Worm (Caenorhabditis elegans) whole organism, early embryonic: ENCODE results near the gene trm-1.

Experiments used
- B0310.2 ChIP-seq: sonication (generic microtip); optimal IDR thresholded peaks from 2 replicates; lab custom pipeline; 2016; ENCODE audit warnings: mild to moderate bottlenecking, missing genetic modification characterization, missing compliant biosample characterization
- F13C5.2 ChIP-seq: sonication (generic microtip); optimal IDR thresholded peaks from 2 replicates; lab custom pipeline; 2017; ENCODE audit warnings: mild to moderate bottlenecking, missing genetic modification characterization, inconsistent platforms, missing compliant biosample characterization
- aly-1 ChIP-seq: sonication (generic microtip); optimal IDR thresholded peaks from 2 replicates; lab custom pipeline; 2016; ENCODE audit warnings: missing genetic modification characterization, missing compliant biosample characterization
- ama-1 ChIP-seq: fragments of 150-350 bp; optimal IDR thresholded peaks from 2 replicates; lab custom pipeline; 2014
- ceh-13 ChIP-seq: fragments of 200-800 bp; sonication (Bioruptor generic); optimal IDR thresholded peaks from 2 replicates; lab custom pipeline; 2018; ENCODE audit warnings: mild to moderate bottlenecking, missing genetic modification characterization, missing compliant biosample characterization
- ceh-36 ChIP-seq: sonication (generic microtip); optimal IDR thresholded peaks from 2 replicates; lab custom pipeline; 2016; ENCODE audit warnings: missing genetic modification characterization, inconsistent platforms, missing compliant biosample characterization
- ets-7 ChIP-seq: sonication (generic microtip); optimal IDR thresholded peaks from 2 replicates; lab custom pipeline; 2016; ENCODE audit warnings: missing genotype, missing genetic modification characterization, missing compliant biosample characterization
- flt-1 ChIP-seq: fragments of 200-800 bp; sonication (Bioruptor generic); IDR thresholded peaks from 2 replicates; pipeline ENCODE4 v1.3.6; 2022; ENCODE audit warnings: missing genetic modification characterization, missing compliant biosample characterization
- hmbx-1 ChIP-seq: sonication (generic microtip); optimal IDR thresholded peaks from 2 replicates; lab custom pipeline; 2016; ENCODE audit warnings: mild to moderate bottlenecking, missing genetic modification characterization, missing compliant biosample characterization
- hmg-4 ChIP-seq: fragments of 200-800 bp; sonication (Bioruptor generic); optimal IDR thresholded peaks from 2 replicates; lab custom pipeline; 2018; ENCODE audit warnings: mild to moderate bottlenecking, missing genetic modification characterization, missing compliant biosample characterization
- hnd-1 ChIP-seq: sonication (generic microtip); optimal IDR thresholded peaks from 2 replicates; lab custom pipeline; 2016; ENCODE audit warnings: missing genetic modification characterization, missing compliant biosample characterization
- pes-1 ChIP-seq: fragments of 200-800 bp; sonication (Bioruptor generic); IDR thresholded peaks from 2 replicates; pipeline ENCODE4 v1.3.6; 2022; ENCODE audit warnings: missing genetic modification reagents, missing genetic modification characterization, missing compliant biosample characterization
- scrt-1 ChIP-seq: fragments of 200-800 bp; sonication (Bioruptor generic); IDR thresholded peaks from 2 replicates; pipeline ENCODE4 v1.3.6; 2022; ENCODE audit warnings: missing genetic modification characterization, missing compliant biosample characterization
- sea-1 ChIP-seq: fragments of 200-800 bp; sonication (Bioruptor generic); conservative IDR thresholded peaks from 2 replicates; pipeline ENCODE4 v1.3.6; 2022; ENCODE audit warnings: missing genetic modification characterization, missing compliant biosample characterization
- tbx-11 ChIP-seq: fragments of 200-800 bp; sonication (Bioruptor generic); IDR thresholded peaks from 2 replicates; pipeline ENCODE4 v1.3.6; 2022; ENCODE audit warnings: missing genetic modification characterization, missing compliant biosample characterization
- tbx-37 ChIP-seq: fragments of 200-800 bp; sonication (Bioruptor generic); conservative IDR thresholded peaks from 2 replicates; pipeline ENCODE4 v1.3.6; 2022; ENCODE audit warnings: missing genetic modification reagents, missing genetic modification characterization, missing compliant biosample characterization
- tra-4 ChIP-seq: sonication (generic microtip); optimal IDR thresholded peaks from 2 replicates; lab custom pipeline; 2017; ENCODE audit warnings: missing genetic modification characterization, missing compliant biosample characterization

trm-1 gene

ce11 chrV:14179947-14180346 lies 5.5 kb downstream of the trm-1 start, which contains the start of gene ZC376.8:
TSS of gene ZC376.8 (plus strand) at chrV:14180247.
- no peak for TF ChIP-seq hnd-1 (tag; lab: Kevin White, UChicago)
- no peak for TF ChIP-seq ama-1 (lab: Kevin White, UChicago)
- TF ChIP-seq sea-1 (GFP tag; lab: Robert Waterston, UW) = no peak
- no peak for TF ChIP-seq tbx-11 (GFP tag; lab: Robert Waterston, UW)
- no peak for TF ChIP-seq tra-4
- TF ChIP-seq ceh-36 (tag; lab: Kevin White, UChicago) = no peak
- TF ChIP-seq F13C5.2 (tag; lab: Kevin White, UChicago) = no peak
- no peak for TF ChIP-seq pes-1 (GFP tag; lab: Robert Waterston, UW)
- no peak for TF ChIP-seq ets-7
- TF ChIP-seq flt-1 (GFP tag; lab: Robert Waterston, UW) = no peak
- no peak for TF ChIP-seq ceh-13 (GFP tag; lab: Kevin White, UChicago)
- TF ChIP-seq tbx-37 = no peak
- no peak for TF ChIP-seq scrt-1 (GFP tag; lab: Robert Waterston, UW)
- TF ChIP-seq aly-1 (tag; lab: Kevin White, UChicago) = no peak
- TF ChIP-seq hmbx-1 (tag; lab: Kevin White, UChicago) = no peak
- no peak for TF ChIP-seq B0310.2 (tag; lab: Kevin White, UChicago)
- no peak for TF ChIP-seq hmg-4 (GFP tag; lab: Kevin White, UChicago)

ce11 chrV:14177657-14178129 lies 7.7 kb downstream of the trm-1 start, which contains the start of gene ceh-74:
TSS of gene ceh-74 (plus strand) at chrV:14178079.
- TF ChIP-seq scrt-1 (GFP tag; lab: Robert Waterston, UW) (no peak), hmbx-1 (tag; lab: Kevin White, UChicago) (no peak), tbx-11 (GFP tag; lab: Robert Waterston, UW) (no peak), hnd-1 (tag; lab: Kevin White, UChicago) (no peak), tra-4 (no peak), sea-1 (GFP tag; lab: Robert Waterston, UW) (no peak), hmg-4 (GFP tag; lab: Kevin White, UChicago) (no peak), ama-1 (lab: Kevin White, UChicago) (no peak), aly-1 (tag; lab: Kevin White, UChicago) (no peak), B0310.2 (tag; lab: Kevin White, UChicago) (no peak), F13C5.2 (tag; lab: Kevin White, UChicago) (no peak), ceh-36 (tag; lab: Kevin White, UChicago) (no peak), ceh-13 (GFP tag; lab: Kevin White, UChicago) (no peak), ets-7 (no peak), pes-1 (GFP tag; lab: Robert Waterston, UW) (no peak), flt-1 (GFP tag; lab: Robert Waterston, UW) (no peak), tbx-37 (no peak)

- TF ChIP-seq B0310.2 (tag; lab: Kevin White, UChicago) (no peak), hmg-4 (GFP tag; lab: Kevin White, UChicago) (no peak), tra-4 (no peak), ceh-36 (tag; lab: Kevin White, UChicago) (no peak), hnd-1 (tag; lab: Kevin White, UChicago) (no peak), aly-1 (tag; lab: Kevin White, UChicago) (no peak), ets-7 (no peak), pes-1 (GFP tag; lab: Robert Waterston, UW) (no peak), scrt-1 (GFP tag; lab: Robert Waterston, UW) (no peak), tbx-11 (GFP tag; lab: Robert Waterston, UW) (no peak)
Measured at ce11 chrV:14176572-14176971, 8.8 kb downstream of the trm-1 start.

ce11 chrV:14175216-14175615 lies 10.2 kb downstream of the trm-1 start, which contains the start of gene cest-2.2:
TSS of gene cest-2.2 (minus strand) at chrV:14175355.
- no peak for TF ChIP-seq aly-1 (tag; lab: Kevin White, UChicago)
- TF ChIP-seq hmg-4 (GFP tag; lab: Kevin White, UChicago) = no peak
- no peak for TF ChIP-seq F13C5.2 (tag; lab: Kevin White, UChicago)
- no peak for TF ChIP-seq ceh-13 (GFP tag; lab: Kevin White, UChicago)
- no peak for TF ChIP-seq hmbx-1 (tag; lab: Kevin White, UChicago)

ce11 chrV:14171284-14171683 lies 14.1 kb downstream of the trm-1 start, which contains the start of gene cest-2.1:
TSS of gene cest-2.1 (minus strand) at chrV:14171481.
- TF ChIP-seq scrt-1 (GFP tag; lab: Robert Waterston, UW) = no peak

- no peak for TF ChIP-seq sea-1 (GFP tag; lab: Robert Waterston, UW)
- TF ChIP-seq pes-1 (GFP tag; lab: Robert Waterston, UW) = no peak
- no peak for TF ChIP-seq hmg-4 (GFP tag; lab: Kevin White, UChicago)
- no peak for TF ChIP-seq ceh-36 (tag; lab: Kevin White, UChicago)
- TF ChIP-seq hnd-1 (tag; lab: Kevin White, UChicago) = no peak
- TF ChIP-seq ama-1 (lab: Kevin White, UChicago) = no peak
- TF ChIP-seq aly-1 (tag; lab: Kevin White, UChicago) = no peak
- no peak for TF ChIP-seq ets-7
- TF ChIP-seq ceh-13 (GFP tag; lab: Kevin White, UChicago) = no peak
- no peak for TF ChIP-seq flt-1 (GFP tag; lab: Robert Waterston, UW)
- TF ChIP-seq tbx-37 = no peak
Measured at ce11 chrV:14167629-14168028, 17.8 kb downstream of the trm-1 start, which contains the start of gene ocam-1. TSS of gene ocam-1 (minus strand) at chrV:14167729.

ce11 chrV:14166630-14167029 lies 18.8 kb downstream of the trm-1 start, which contains the start of gene cest-1.1:
TSS of gene cest-1.1 (minus strand) at chrV:14166730.
- TF ChIP-seq sea-1 (GFP tag; lab: Robert Waterston, UW) (no peak), F13C5.2 (tag; lab: Kevin White, UChicago) (no peak), ama-1 (lab: Kevin White, UChicago) (no peak), hmg-4 (GFP tag; lab: Kevin White, UChicago) (no peak), ets-7 (no peak), B0310.2 (tag; lab: Kevin White, UChicago) (no peak), ceh-13 (GFP tag; lab: Kevin White, UChicago) (no peak), hmbx-1 (tag; lab: Kevin White, UChicago) (no peak), pes-1 (GFP tag; lab: Robert Waterston, UW) (no peak), tbx-37 (no peak), hnd-1 (tag; lab: Kevin White, UChicago) (no peak), flt-1 (GFP tag; lab: Robert Waterston, UW) (no peak), scrt-1 (GFP tag; lab: Robert Waterston, UW) (no peak), aly-1 (tag; lab: Kevin White, UChicago) (no peak), tbx-11 (GFP tag; lab: Robert Waterston, UW) (no peak), tra-4 (no peak), ceh-36 (tag; lab: Kevin White, UChicago) (no peak)
